Fruit fly (Drosophila melanogaster): Measurements from ENCODE around the gene CG3119.
A peak's percentile ranks its signal among the peaks of the same experiment; 100 is the strongest.

- TF ChIP-seq kay (GFP tag; ENCODE audit: borderline replicate concordance): peak; percentile 68
- no peak for TF ChIP-seq pad (GFP tag; optimal IDR thresholded peaks at IDR 0.05)
- no peak for TF ChIP-seq Crg-1 (GFP tag; optimal IDR thresholded peaks at IDR 0.05)
- TF ChIP-seq toe (GFP tag; optimal IDR thresholded peaks at IDR 0.05): no peak
- no peak for TF ChIP-seq Hr96 (GFP tag; optimal IDR thresholded peaks at IDR 0.05)
- TF ChIP-seq Clk (GFP tag; optimal IDR thresholded peaks at IDR 0.05): no peak
- TF ChIP-seq CG11617 (GFP tag; optimal IDR thresholded peaks at IDR 0.05): no peak
- no peak for TF ChIP-seq Mnt (GFP tag; optimal IDR thresholded peaks at IDR 0.05)
- peak; percentile 61 for TF ChIP-seq CG12768 (GFP tag; optimal IDR thresholded peaks at IDR 0.05)
- TF ChIP-seq cnc (optimal IDR thresholded peaks at IDR 0.05): no peak
Measured at dm6 chr2L:2861140-2861884, 23.7 kb upstream of the CG3119 start.

All from whole organism, adult.